Fruit fly (Drosophila melanogaster) ovary, adult (tissue): ENCODE measurements around the gene CG2652.

Source experiments
- CG17801 ChIP-seq: fragments of 200-800 bp; optimal IDR thresholded peaks from 2 replicates; lab custom pipeline; 2019; ENCODE audit warnings: missing biosample characterization, mild to moderate bottlenecking, missing genetic modification characterization, moderate library complexity; ENCODE audit not compliant: partially characterized antibody

The CG2652 gene

DNA sequence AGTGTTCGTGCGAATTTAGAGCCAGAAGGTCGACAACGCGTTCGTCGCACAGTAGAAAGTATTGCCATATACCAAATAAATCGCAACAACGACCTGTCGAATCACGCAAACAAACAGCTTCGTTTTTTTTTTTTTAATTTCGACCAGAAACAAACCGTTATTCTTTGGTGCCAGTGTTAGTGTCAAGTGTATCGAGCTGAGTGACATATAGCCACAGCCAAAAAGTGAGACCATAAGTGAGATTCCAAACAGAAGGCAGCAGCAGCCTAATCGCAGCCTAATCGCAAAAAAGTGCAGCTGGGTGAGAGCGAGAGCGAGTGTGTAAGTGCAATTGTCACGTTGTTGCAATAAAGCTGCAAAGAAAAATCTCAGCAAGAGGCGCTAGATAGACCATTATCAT lies 2.8 kb upstream of the CG2652 start, which contains the start of gene per:
per (plus strand) TSS at position 1 of the 400 bp plus-strand sequence.
- no peak for TF ChIP-seq CG17801

DNA sequence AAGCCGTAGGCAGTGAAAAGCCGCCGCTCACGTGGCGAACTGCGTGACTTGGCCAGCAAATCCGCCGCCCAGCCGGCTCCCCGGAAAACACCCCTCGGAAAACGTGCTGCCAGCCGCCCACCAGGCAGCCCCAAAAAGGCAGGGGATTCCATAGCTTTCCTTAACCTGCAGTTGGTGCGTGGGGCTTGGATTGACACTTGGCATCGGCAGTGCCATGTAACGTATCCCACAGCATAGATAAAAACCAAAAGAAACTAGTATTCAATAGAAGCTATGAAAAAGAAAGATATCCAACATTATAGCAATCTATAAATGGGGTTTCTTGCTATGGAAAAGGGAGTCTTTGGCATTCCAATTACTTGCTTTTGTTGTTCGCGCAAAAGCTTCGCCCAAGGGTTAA lies 2.3 kb upstream of the CG2652 start:
- TF ChIP-seq CG17801: no peak

DNA sequence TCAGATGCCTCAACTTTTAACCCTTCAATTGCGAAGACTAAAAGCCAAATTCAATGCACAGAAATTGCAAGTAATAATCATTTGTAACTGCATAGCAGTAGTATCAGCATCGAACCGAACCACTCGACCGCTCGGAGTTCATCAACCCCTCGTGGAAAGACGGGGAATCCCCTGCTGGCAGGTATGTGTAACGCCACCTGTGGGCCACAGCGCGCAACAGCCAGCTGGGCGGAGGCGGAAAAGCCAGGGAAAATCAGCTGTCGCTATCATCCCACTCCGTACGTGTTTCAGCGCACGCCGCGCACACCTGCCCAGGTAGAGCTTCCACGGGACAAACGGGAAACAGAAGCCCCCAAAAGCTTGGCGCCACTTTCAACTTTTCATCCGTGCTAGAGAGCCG lies 1.7 kb upstream of the CG2652 start:
- TF ChIP-seq CG17801: no peak

DNA sequence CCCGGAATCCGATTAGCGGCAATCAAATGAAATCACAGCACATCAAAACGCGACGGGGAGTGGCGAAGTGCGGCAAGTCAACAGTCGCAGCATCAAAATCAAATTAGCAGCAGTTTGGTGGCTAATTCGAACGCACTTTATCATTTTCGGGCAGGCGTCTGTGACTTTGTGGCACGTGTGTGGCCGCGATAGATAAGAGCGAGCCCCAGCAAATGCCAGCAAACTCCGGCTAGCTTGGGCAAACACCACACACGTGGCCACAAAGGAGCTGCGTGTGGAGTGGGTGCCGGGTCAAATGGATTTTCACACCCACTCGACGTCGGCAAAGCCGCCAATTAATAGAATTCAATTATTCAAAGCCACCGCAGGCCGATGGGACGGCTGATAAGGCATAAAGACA lies 1.2 kb upstream of the CG2652 start:
- TF ChIP-seq CG17801: no peak

DNA sequence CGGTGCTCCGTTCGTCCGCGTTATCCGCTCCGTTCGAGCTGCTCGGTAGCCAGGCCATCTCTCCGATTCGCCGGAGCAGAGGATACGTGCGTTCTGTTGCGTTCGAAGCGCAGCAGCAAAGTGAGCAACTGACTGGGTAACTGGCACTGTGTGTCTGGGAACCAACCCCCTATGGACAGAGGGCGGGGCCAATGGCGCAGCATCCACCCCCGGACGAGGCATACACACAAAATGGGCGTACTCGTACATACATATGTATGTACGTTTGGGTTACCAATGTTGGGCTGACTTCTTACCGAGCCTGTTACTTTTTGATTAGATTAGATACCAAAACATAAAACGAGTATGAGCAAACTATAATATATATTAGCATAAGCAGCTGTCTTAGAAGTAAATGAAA lies 1.1 kb downstream of the CG2652 start, which contains the start of gene HLH3B:
HLH3B (minus strand) TSS at position 123 of the 400 bp plus-strand sequence.
- TF ChIP-seq CG17801: no peak

DNA sequence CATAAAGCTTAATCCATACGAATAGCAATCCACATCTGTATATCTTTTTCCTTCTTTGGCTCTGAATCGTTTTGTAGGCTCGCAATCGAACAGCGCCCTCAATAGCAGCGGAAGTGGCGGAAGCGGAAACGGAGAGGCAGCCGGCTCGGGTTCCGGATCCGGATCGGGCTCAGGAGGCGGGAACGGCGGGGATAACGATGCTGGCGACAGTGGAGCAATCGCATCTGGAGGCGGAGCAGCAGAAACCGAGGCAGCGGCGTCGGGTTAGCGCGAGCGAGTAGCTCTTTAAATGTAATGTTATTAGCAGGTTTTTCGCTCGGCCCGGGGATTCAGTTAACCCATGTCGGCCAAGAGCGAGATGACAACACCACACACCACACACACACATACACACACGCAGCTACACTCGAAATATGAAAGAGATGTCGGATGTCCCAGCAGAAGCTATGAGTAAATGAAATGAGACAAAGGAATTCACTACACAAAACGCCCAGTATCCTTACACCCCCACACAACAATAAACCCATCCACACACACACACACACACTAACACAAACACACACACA lies 5.6 kb downstream of the CG2652 start:
- TF ChIP-seq CG17801: no peak

DNA sequence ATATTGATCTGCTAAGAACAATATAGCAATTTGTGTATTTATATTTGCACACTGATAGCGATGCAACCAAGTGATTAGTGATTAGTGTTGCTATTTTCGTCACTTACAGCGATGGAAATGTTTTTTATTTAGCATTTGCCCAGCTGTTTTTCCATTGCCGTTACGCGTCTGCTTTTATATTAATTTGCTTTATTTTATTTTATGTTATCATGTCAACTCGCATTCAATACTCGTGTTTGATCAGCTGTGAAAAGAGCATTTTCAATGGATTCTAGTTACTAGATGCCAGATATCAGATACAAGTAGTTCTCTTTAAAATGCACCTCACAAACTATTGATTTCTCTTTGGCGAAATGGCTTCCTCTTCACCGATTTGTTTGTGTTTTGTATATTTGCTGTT lies 19.3 kb downstream of the CG2652 start:
- TF ChIP-seq CG17801: no peak

DNA sequence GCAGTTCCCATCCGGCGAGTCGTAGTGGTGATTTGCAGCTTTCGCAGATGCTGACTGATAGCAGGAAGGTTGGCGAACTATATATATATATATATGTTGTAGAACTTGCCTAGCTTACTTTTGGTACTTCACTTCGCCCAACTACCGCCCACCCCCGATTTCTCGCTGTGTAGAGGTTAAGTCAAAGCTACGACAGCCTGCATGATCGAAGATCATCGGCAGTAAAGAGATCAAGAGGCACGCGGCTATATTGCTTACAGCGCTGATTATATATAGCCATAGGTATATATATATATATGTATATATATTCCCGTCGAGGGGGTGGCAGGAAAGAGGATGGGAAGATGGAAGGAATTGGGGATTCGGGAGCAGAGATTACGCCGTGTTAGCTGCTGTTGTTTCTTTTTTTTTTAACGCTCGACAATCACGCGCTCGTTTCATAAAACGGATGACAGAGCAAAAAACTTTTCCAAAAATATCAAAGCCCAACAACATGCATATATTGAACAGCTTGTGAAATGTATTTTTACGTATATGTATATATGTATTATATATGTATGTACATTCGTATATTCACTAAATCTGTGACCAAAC lies 20.1 kb downstream of the CG2652 start:
- TF ChIP-seq CG17801: no peak

DNA sequence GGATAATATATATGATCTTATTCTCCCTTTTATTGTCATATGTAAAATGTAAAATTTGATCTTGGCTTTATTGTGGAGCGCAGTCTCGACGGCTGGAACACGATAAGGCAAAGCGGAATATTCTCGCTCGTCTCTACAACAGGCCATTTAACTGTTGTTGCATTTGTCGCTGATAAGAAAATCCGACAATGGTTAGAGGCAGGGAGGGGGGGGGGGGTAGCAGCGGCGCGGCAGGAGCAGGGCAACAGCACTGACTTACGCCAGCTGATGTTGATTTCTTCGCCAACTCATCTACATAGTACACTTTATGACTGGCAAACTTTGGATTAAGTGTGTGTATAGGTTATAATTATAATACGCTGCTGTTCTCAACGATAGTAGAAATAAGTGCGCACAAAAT lies 21.0 kb downstream of the CG2652 start:
- TF ChIP-seq CG17801: peak; percentile 17

DNA sequence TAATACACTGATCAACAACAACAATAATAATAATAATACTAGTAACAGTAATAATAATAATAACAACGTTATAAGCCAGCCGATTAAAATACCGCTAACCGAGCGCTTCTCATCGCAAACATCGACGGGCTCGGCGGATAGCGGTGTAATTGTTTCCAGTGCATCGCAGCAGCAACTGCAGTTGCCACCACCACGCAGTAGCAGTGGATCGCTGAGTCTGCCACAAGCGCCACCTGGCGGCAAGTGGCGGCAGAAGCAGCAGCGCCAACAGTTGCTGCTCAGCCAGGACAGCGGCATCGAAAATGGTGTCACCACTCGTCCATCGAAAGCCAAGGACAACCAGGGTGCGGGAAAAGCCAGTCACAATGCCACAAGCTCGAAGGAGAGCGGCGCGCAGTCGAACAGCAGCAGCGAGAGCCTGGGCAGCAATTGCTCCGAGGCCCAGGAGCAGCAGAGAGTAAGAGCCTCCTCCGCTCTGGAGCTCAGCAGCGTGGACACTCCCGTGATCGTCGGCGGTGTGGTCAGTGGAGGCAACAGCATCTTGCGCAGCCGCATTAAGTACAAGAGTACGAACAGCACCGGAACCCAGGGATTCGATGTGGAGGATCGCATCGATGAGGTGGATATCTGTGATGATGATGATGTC lies 23.2 kb downstream of the CG2652 start:
- no peak for TF ChIP-seq CG17801

DNA sequence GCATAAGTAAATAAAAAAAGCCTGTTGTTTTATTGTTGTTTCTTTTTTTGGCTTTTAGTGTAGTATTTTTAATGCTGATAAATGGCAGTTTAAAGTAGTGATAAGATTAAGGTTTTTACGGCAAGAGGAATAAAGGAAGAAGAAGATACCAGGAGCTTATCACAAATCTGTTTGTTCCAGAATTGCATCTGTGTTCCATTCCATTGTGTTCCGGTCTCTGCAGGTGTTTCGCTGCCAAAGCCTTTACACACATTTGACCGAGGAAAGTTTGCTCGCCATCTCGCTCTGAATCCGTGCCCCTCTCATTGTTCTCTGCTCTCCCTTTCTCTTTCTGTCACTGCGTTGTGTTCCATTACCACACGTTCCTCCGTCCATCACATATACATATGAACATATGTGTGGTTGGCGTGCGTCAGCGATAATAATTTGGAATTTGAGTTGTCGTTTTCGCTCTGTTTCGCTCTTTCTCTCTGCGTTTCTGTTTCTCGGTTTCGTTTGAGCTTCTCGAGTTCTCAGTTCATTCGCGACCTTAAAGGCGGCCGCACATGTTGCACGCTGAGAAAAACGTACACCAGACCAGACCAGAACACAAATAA lies 24.4 kb downstream of the CG2652 start:
- peak; percentile 5 for TF ChIP-seq CG17801

DNA sequence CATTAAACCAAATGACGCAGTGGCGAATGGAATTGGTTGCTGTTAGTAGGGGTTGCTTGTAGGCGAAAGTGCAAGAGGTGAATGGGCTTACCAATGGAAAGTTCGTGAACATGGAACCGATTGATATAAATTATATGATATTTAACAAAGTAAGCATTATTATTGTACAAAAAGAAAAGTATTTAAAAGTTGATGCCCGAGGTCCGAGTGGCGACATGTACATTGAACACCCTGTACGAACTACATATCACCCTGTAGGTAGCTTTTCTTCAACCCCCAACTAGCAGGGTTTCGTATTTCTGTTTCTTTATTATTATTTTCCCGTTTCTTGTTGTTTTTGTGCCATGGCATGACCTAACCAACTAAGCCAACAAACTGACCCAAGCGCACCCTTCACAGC lies 25.5 kb downstream of the CG2652 start:
- TF ChIP-seq CG17801: no peak

DNA sequence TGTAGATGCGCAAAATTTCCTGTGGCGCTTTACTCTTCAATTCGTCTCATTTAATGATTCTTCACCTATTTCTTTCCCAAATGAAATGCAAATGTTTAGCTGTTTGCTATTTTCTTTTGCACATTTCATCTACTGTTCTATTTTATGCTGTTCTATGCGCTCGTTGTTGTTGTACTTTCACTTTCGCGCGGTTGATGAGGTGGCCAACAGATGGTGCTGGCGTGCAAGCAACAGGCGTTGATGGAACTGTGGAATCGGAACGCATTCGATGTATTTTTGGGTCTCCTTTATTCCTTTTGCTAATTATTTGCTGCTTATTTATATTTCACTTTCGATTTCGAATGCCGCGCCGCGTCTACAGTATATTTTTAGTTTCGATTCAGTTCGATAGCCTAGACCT lies 26.7 kb downstream of the CG2652 start:
- TF ChIP-seq CG17801: no peak

DNA sequence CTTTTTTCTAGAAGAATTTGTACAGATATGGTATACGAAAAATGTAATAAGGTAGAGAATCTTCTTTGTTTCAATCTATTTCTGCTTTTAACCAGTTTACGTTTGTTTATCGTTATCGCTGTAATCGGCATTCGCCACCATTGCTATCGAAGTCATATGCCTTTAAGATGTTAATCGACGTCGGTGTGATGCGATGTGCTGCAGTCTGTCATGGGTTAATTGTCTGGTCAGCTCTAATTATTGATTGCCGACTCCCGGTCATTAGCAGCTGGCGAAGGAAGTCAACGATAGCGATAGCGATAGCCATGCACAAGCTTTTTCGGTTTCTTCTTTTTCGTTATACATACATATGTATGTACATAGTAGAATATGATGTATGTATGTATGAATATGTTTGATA lies 27.3 kb downstream of the CG2652 start:
- no peak for TF ChIP-seq CG17801

DNA sequence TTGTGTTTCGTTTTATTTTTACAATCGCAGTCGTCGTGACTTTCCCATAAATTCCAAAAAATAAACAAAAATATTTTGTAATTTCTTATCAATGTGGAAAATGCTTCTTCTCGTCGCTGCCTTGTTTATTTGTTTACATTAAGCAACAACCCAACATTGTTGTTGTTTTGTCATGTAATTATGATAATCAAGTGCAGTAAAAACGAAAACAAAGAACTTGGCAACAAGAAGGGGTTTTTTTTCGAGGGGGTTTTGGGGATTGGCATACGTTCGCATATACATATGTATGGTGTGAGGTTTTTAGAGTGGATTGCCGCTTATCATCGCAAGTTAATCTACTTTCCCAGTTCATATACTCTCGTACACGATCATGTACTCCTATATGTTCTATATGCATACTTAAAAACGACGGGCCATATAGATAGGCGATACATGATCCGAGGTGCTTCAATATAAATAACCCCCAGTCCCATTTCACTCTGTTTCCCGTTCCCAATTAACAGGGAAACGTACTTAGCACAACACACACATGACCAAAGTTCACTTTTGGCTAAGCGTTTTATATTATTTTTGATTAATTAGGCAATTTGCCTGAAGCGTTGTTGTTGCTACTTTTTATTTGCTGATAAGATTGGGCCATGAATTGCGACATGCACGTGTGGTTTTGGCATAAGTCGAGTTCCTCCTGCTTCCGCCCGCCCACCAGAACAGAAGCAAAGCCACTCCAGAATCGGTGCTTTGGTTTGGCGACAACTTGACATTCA lies 29.0 kb downstream of the CG2652 start:
- TF ChIP-seq CG17801: peak; percentile 72

DNA sequence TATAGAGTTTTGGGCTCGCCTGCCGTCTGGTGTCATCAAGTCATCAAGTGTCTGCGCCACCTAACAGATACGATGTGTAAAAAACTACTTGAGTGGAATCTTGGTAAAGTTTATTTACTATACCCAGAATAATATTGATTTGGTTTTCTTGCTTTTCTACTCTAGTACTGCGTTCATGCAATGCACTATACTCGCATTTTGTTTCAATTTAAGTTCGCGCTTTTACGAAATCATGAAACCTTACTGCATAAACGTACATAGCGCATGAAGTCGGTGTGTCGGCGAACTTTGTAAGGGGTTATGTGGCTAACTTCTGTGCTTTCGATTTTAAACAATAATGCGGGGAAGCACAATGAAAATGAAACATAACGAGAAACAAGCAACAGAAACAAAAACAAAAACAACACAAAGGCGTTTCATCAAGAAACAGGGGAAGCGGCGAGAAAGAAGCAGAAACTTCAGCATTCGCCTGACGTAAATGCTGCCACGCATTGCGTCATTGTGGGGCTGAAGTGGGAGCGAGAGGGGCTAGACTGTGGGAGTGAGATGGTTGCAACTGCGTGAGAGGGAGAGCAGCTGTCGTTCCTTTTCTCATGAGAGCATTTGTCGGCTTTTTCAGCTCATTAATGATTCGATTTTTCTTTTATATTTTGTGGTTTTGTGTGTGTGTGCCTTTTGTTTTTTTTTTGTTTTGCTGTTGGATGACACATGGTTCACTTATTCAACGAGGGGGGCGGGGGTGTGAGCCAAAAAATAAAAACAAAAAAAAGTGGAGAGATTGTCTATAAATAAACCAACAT lies 30.4 kb downstream of the CG2652 start:
- TF ChIP-seq CG17801: no peak
